1 worm cellular context compared by ENCODE assay signal in the genomic region with DNA sequence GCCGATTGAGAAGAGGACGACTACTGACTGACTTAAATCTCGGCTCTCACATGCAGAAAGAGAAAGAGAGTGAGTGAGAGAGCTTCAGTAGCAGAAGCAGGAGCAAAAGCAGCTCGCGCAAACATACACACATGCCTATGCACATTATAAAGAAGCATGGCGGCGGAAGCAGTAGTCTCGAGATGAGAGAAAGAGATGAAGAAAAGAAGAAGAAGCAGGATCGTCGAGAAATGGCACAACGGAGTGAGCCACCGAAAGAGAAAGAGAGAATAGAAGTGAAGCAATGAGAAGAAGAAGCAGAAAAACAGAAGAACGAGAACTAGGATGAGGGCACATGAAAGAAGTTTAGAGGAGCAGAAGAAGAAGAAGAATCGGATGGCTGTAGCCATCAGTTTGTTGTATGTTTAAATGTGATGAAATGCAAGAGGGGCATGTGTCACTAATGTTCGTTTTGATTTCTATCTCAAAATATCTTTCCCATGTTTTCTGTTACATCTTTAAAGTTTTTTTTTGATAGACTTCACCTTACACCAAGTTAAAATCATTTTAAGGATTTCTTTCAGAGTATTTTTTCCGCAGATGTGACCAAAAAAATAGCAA.
TF ChIP-seq lines count a peak whose summit lies in the region.

No protein-coding gene starts in this region.

TF ChIP-seq in whole organism, L1 larva, 84 proteins besides CTCF, POLR2A, EP300 and RAD21 (continued from another document):
- TF ChIP-seq fkh-10 (GFP tag; optimal IDR thresholded peaks at IDR 0.05; lab: Kevin White, UChicago), result peak; percentile 93
